Worm (Caenorhabditis elegans): ENCODE measurements around the gene srw-139.

The srw-139 gene

ce11 chrV:3021306-3021705 is 36.1 kb upstream of the srw-139 start, which contains the start of gene irld-12:
Gene irld-12 (minus strand): TSS chrV:3021406.
- TF ChIP-seq nfya-1 (tag; optimal IDR thresholded peaks at IDR 0.05; ENCODE audit: insufficient read depth) (no peak), skn-1 (tag; optimal IDR thresholded peaks at IDR 0.05) (no peak), hmg-11 (tag; optimal IDR thresholded peaks at IDR 0.05) (no peak), fos-1 (tag; optimal IDR thresholded peaks at IDR 0.05) (no peak), nhr-43 (tag; optimal IDR thresholded peaks at IDR 0.05; ENCODE audit: poor library complexity, severe bottlenecking) (no peak), nhr-11 (tag; optimal IDR thresholded peaks at IDR 0.05) (no peak), nhr-12 (tag; optimal IDR thresholded peaks at IDR 0.05) (no peak), lin-15B (tag; optimal IDR thresholded peaks at IDR 0.05) (no peak)

ce11 chrV:3017930-3018329 is 32.7 kb upstream of the srw-139 start:
- TF ChIP-seq fkh-10 (GFP tag; optimal IDR thresholded peaks at IDR 0.05) (no peak), aly-2 (tag; optimal IDR thresholded peaks at IDR 0.05) (no peak), nhr-76 (tag; optimal IDR thresholded peaks at IDR 0.05) (no peak), nhr-77 (tag; optimal IDR thresholded peaks at IDR 0.05) (no peak)

- TF ChIP-seq nhr-77 (tag; optimal IDR thresholded peaks at IDR 0.05): no peak
- no peak for TF ChIP-seq aly-2 (tag; optimal IDR thresholded peaks at IDR 0.05)
- no peak for TF ChIP-seq nfya-1 (tag; optimal IDR thresholded peaks at IDR 0.05; ENCODE audit: insufficient read depth)
- TF ChIP-seq sea-2 (GFP tag; optimal IDR thresholded peaks at IDR 0.05): no peak
- TF ChIP-seq nhr-237 (tag; optimal IDR thresholded peaks at IDR 0.05): no peak
- no peak for TF ChIP-seq egl-5 (tag; optimal IDR thresholded peaks at IDR 0.05)
- no peak for TF ChIP-seq tbx-2 (tag; optimal IDR thresholded peaks at IDR 0.05)
- TF ChIP-seq nhr-23 (tag; optimal IDR thresholded peaks at IDR 0.05): no peak
- TF ChIP-seq ceh-9 (tag; optimal IDR thresholded peaks at IDR 0.05): no peak
- no peak for TF ChIP-seq ZK546.5 (tag; optimal IDR thresholded peaks at IDR 0.05)
- TF ChIP-seq nhr-43 (tag; optimal IDR thresholded peaks at IDR 0.05; ENCODE audit: poor library complexity, severe bottlenecking): no peak
- no peak for TF ChIP-seq nhr-11 (tag; optimal IDR thresholded peaks at IDR 0.05)
Observed at ce11 chrV:3014185-3014584, 29.0 kb upstream of the srw-139 start, which contains the start of gene K12D9.1. Gene K12D9.1 (plus strand): TSS chrV:3014485.

ce11 chrV:3011394-3011793 is 26.2 kb upstream of the srw-139 start, which contains the start of gene srw-135:
Gene srw-135 (minus strand): TSS chrV:3011494.
- no peak for TF ChIP-seq elt-3 (tag; optimal IDR thresholded peaks at IDR 0.05)
- TF ChIP-seq R02D3.7 (tag; optimal IDR thresholded peaks at IDR 0.05): no peak

ce11 chrV:3010468-3010867 is 25.3 kb upstream of the srw-139 start, which contains the start of gene srw-136:
Gene srw-136 (minus strand): TSS chrV:3010568.
- no peak for TF ChIP-seq skn-1 (tag; optimal IDR thresholded peaks at IDR 0.05)
- TF ChIP-seq egl-27 (tag; optimal IDR thresholded peaks at IDR 0.05): no peak
- no peak for TF ChIP-seq lin-39 (tag; optimal IDR thresholded peaks at IDR 0.05)
- no peak for TF ChIP-seq nhr-28 (tag; optimal IDR thresholded peaks at IDR 0.05)

- TF ChIP-seq nhr-11 (tag; optimal IDR thresholded peaks at IDR 0.05) (no peak), ZK546.5 (tag; optimal IDR thresholded peaks at IDR 0.05) (no peak), nhr-67 (tag; optimal IDR thresholded peaks at IDR 0.05) (no peak), unc-62 (GFP tag; optimal IDR thresholded peaks at IDR 0.05) (no peak), fkh-10 (GFP tag; optimal IDR thresholded peaks at IDR 0.05) (no peak), unc-39 (tag; optimal IDR thresholded peaks at IDR 0.05) (no peak), pha-4 (tag; optimal IDR thresholded peaks at IDR 0.05) (no peak), fkh-2 (tag; optimal IDR thresholded peaks at IDR 0.05) (no peak), lsy-12 (tag; optimal IDR thresholded peaks at IDR 0.05) (no peak), snpc-4 (tag; optimal IDR thresholded peaks at IDR 0.05) (no peak), lin-39 (tag; optimal IDR thresholded peaks at IDR 0.05) (no peak), jun-1 (tag; optimal IDR thresholded peaks at IDR 0.05) (no peak), mml-1 (tag; optimal IDR thresholded peaks at IDR 0.05) (no peak), elt-1 (tag; optimal IDR thresholded peaks at IDR 0.05) (no peak)
Observed at ce11 chrV:3005964-3006363, 20.8 kb upstream of the srw-139 start, which contains the start of gene srw-112. Gene srw-112 (minus strand): TSS chrV:3006064.

Measured in whole organism, L3 larva.